Fruit fly (Drosophila melanogaster) whole organism: ENCODE data around the gene Asator.

Source experiments
- CG8478 ChIP-seq: fragments of >200 bp; optimal IDR thresholded peaks from 2 replicates; lab custom pipeline; 2018; ENCODE audit warnings: inconsistent platforms
- EcR ChIP-seq, 2 experiments: fragments of >200 bp; optimal IDR thresholded peaks; 2 replicates each; lab custom pipeline; 2017; ENCODE audit warnings: missing biosample characterization in 2 of 2, missing genetic modification characterization in 2 of 2, missing genetic modification reagents in 2 of 2
- pan ChIP-seq: fragments of >200 bp; optimal IDR thresholded peaks from 2 replicates; lab custom pipeline; 2017

DNA sequence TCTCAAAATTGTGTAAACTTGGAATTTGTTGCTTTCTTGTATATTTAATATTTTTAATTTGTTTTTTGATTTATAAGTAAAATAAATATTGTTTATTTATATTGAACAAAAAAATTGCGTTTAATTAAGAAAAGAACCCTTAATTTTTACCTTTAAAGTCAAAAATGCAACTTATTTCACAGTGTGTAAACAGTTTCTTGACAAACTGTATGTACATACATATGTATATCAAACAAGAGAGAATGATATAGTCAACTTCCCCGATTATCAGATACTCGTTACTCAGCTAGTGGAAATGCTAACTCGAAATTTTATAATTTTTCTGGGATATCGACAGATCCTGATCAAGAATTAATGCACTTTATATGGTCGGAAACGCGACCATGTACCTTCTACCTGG is 67.8 kb downstream of the Asator start:
- TF ChIP-seq CG8478: no peak
- no peak for TF ChIP-seq pan (lab: Kevin White, UChicago)
- TF ChIP-seq EcR (GFP tag; optimal IDR thresholded peaks at IDR 0.05; lab: Kevin White, UChicago): no peak
